Fruit fly (Drosophila melanogaster) S2 (cell line): Measurements from ENCODE around the gene Reck.

Experiments
- CG8478 ChIP-seq: fragments of >200 bp; optimal IDR thresholded peaks from 2 replicates; lab custom pipeline; 2018
- CTCF ChIP-seq, 2 experiments: fragments of >200 bp; optimal IDR thresholded peaks; 2 replicates each; lab custom pipeline; 2018

dm6 chr3L:14970213-14970612, 43.6 kb downstream of the Reck start:
- TF ChIP-seq CTCF (optimal IDR thresholded peaks at IDR 0.05; lab: Kevin White, UChicago) (no peak), CG8478 (lab: Kevin White, UChicago) (no peak)
